Fruit fly (Drosophila melanogaster): ENCODE measurements around the gene Cyp4d2.

The Cyp4d2 gene

DNA sequence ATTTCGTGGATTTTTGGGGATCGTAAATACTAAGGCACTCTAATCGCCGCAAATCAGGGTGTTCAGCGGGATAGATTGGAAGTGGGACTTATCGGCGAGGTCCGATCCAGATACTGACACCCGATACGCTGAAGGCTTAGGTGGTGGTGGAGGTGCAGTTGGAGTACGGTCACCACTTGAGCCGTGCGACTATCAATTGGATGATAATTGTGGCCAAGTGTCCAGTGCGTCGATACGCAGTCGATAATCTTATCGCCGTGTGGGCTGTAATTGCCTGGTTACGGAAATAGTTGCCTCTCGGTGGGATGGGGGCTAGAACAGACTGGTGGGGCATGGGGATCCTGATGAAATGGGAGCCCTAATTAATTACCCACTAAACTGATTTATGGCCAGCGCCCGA lies 23.5 kb downstream of the Cyp4d2 start:
- TF ChIP-seq psq (optimal IDR thresholded peaks at IDR 0.05): no peak
- TF ChIP-seq EcR (GFP tag; optimal IDR thresholded peaks at IDR 0.05): no peak
- TF ChIP-seq pan (optimal IDR thresholded peaks at IDR 0.05): no peak
- TF ChIP-seq CG8478 (optimal IDR thresholded peaks at IDR 0.05): no peak
- no peak for TF ChIP-seq usp (GFP tag; optimal IDR thresholded peaks at IDR 0.05)
- TF ChIP-seq Dll (optimal IDR thresholded peaks at IDR 0.05): no peak

DNA sequence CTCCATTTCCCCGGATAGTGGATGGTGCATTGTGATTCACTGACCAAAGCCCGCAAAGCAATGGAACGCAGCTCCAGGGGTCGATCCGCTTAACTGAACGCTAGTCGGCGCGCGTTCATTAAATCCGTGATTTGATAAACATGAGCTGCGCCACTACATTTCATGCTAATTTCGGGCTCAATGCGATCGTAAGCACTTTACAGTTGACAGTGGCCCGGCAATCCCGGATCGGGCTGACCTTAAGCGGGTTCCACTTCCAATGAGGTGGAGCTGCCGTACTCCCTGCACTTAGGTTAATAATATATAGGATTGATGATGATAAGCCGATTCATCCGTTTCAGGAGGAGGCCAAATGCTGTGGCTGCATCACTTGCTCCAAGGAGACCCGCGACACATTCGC lies 28.0 kb downstream of the Cyp4d2 start, which contains the start of gene FarO:
TSS of gene FarO (minus strand) at position 101 of the 400 bp plus-strand sequence.
- TF ChIP-seq pan (optimal IDR thresholded peaks at IDR 0.05) (no peak), EcR (GFP tag; optimal IDR thresholded peaks at IDR 0.05) (no peak), Dll (optimal IDR thresholded peaks at IDR 0.05) (no peak), usp (GFP tag; optimal IDR thresholded peaks at IDR 0.05) (no peak), CG8478 (optimal IDR thresholded peaks at IDR 0.05) (no peak), psq (optimal IDR thresholded peaks at IDR 0.05) (no peak)

DNA sequence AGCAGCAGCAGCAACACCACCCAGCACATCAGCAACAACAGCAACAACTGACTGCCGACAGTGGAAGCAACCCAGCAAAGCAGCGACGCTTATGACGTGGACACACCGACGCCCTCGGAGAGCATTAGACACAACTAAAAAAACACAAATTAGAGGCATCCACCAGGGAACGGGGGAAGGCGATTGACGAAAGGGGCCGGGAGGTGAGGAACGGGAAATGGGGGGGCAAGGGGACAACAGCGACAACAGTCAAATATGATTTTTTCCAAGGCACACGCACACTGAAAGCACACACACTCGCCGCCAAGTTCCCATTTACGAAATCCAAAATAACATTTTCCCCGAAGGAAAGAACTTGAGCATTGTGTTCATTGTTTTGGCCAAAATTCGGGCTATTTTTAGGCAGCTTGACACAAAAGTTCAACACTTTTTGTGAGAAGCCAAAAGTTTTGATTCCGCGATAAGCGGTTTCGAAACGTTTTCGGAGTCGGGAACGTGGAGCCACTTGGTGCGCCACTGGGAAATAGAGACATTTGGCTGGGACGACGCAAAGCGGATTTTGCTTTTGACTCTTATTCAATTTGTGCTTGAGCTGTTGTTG lies 32.9 kb downstream of the Cyp4d2 start:
- TF ChIP-seq Dll (optimal IDR thresholded peaks at IDR 0.05) (no peak), pan (optimal IDR thresholded peaks at IDR 0.05) (no peak), EcR (GFP tag; optimal IDR thresholded peaks at IDR 0.05) (no peak), CG8478 (optimal IDR thresholded peaks at IDR 0.05) (no peak), usp (GFP tag; optimal IDR thresholded peaks at IDR 0.05) (no peak), psq (optimal IDR thresholded peaks at IDR 0.05) (no peak)

DNA sequence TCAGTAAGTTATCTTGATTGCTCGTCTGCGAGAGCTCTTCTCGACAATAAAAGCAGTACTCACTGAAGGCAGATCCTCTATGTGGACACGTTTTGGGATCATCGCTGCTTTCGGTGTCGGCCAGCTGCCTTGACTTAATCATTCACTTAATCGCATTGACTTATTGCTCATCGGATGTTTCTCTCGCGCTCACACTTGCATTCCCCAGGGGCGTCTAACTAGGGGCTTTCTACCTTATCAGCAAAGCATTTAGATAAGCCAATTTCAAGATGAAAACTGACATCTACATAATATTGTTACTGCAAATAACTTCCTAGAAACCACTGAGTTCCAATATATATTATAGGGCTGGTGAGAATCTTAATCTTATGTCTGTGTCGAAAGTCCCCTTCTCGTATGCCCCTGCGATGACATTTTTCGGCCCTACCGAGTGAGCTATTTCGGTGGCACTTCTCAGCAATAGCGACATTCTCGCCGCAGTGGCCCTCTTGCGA lies 36.6 kb downstream of the Cyp4d2 start:
- TF ChIP-seq psq (optimal IDR thresholded peaks at IDR 0.05) (no peak), pan (optimal IDR thresholded peaks at IDR 0.05) (no peak), EcR (GFP tag; optimal IDR thresholded peaks at IDR 0.05) (no peak), Dll (optimal IDR thresholded peaks at IDR 0.05) (no peak), CG8478 (optimal IDR thresholded peaks at IDR 0.05) (no peak), usp (GFP tag; optimal IDR thresholded peaks at IDR 0.05) (no peak)

DNA sequence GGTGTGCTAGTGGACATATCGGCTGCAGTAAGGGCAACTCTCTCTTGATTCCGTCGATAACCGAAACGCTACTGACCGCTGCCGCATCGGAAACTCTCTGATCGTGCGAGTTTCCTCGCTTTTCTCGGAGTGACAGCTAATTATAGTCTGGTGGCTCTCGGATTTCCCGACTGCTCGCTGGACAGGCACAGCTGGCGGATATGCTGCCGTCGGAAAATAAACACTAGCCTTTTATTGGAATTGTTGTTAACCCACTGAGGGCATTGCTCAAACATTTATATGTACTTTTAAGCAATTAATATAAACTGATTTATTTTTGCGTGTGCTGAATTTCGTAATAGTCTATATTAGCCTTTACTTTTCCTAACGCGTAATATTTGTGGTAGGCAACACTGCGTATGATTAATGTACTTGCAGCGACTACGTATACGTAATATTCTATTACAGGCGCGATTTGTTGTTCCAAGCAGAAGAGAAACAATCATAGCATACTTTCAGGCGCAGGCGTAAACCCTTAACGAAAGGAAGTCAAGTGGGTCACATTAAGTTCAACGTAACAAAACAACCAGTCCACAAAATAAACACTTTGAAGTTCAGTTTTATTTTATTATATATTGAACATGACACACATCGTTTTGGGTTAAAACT lies 38.1 kb downstream of the Cyp4d2 start, which contains the start of gene SmydA-8:
TSS of gene SmydA-8 (minus strand) at position 51 of the 648 bp plus-strand sequence.
- TF ChIP-seq EcR (GFP tag; optimal IDR thresholded peaks at IDR 0.05) (no peak), psq (optimal IDR thresholded peaks at IDR 0.05) (no peak), usp (GFP tag; optimal IDR thresholded peaks at IDR 0.05) (no peak), Dll (optimal IDR thresholded peaks at IDR 0.05) (no peak), pan (optimal IDR thresholded peaks at IDR 0.05) (no peak), CG8478 (optimal IDR thresholded peaks at IDR 0.05) (no peak)

DNA sequence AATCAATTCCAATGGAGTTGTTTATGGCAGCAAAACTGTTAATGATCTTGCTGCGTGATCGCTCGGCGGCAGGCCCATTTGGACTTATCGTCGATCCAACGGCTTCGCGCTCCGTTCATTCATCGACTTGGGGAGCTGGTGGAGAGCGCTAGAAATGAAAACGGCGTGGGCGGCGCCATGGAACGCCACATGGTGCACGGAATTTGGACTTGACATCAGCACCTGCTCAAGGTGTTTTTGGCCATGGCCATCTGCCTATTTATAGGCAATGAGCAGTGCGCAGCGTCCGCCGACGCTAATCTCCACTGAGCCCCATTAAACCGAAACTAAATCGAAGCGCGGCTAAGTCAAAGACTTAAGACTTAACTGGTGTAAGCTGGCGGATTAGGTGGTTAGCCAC lies 42.6 kb downstream of the Cyp4d2 start:
- TF ChIP-seq EcR (GFP tag; optimal IDR thresholded peaks at IDR 0.05) (no peak), CG8478 (optimal IDR thresholded peaks at IDR 0.05) (no peak), usp (GFP tag; optimal IDR thresholded peaks at IDR 0.05) (no peak), pan (optimal IDR thresholded peaks at IDR 0.05) (no peak), Dll (optimal IDR thresholded peaks at IDR 0.05) (no peak), psq (optimal IDR thresholded peaks at IDR 0.05) (no peak)

DNA sequence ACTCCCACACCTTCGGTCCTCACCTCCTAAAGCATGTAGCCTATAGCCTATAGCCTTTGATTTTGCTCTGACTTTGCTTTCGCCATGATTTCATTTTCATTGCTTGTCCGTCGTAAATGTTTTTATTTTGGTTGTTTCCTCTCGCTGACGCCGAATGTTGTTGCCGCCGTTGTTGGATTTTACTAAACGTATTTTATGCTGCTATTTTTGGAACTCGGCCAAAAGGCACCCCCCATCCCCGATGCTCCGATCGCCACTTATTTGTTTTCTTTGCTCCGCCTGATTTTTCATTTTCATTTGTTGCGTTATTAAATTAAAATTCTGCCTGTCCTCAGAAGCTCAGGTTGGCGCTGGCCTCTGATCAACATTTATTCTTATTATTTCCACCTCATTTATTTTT lies 43.4 kb downstream of the Cyp4d2 start:
- no peak for TF ChIP-seq usp (GFP tag; optimal IDR thresholded peaks at IDR 0.05)
- TF ChIP-seq Dll (optimal IDR thresholded peaks at IDR 0.05): no peak
- TF ChIP-seq CG8478 (optimal IDR thresholded peaks at IDR 0.05): no peak
- no peak for TF ChIP-seq pan (optimal IDR thresholded peaks at IDR 0.05)
- no peak for TF ChIP-seq EcR (GFP tag; optimal IDR thresholded peaks at IDR 0.05)
- no peak for TF ChIP-seq psq (optimal IDR thresholded peaks at IDR 0.05)

DNA sequence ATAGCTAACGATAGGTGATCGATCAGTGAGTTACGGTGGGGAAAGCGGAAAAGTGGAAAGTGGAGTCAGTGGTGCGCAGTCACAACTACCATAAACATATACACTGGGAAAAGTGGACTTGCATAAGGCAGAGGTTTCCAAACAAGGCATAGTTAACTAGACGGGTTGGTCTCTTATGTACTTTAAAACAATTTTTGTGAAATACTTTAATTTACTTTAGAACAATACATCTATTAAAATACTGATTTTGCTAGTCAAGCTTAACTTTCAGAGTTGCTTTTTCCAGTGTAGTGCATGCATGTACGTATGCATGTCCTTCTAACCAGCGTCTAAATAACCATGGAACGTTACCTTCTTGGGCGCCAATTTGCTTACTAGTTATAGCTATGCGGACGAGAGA lies 44.1 kb downstream of the Cyp4d2 start:
- TF ChIP-seq pan (optimal IDR thresholded peaks at IDR 0.05) (no peak), CG8478 (optimal IDR thresholded peaks at IDR 0.05) (no peak), EcR (GFP tag; optimal IDR thresholded peaks at IDR 0.05) (no peak), psq (optimal IDR thresholded peaks at IDR 0.05) (no peak), Dll (optimal IDR thresholded peaks at IDR 0.05) (no peak), usp (GFP tag; optimal IDR thresholded peaks at IDR 0.05) (no peak)

DNA sequence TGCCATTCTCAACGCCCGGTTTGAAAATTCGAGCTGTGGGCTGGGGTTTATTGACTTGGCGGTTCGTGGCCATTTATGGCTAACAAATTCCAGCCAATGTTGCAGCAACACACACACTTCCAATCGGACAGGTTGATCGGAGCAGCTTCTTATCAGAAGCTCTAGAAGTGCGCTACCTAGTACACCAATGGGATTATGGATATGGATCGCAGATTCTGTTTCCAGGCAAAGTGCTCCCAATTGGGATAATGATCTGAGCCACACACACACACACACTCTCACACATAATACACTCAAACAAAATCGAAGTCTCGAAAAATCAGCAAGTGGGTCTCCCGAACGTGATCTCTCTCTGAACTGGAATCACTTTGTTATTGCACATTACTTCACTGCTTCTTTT lies 45.8 kb downstream of the Cyp4d2 start:
- no peak for TF ChIP-seq psq (optimal IDR thresholded peaks at IDR 0.05)
- TF ChIP-seq usp (GFP tag; optimal IDR thresholded peaks at IDR 0.05): no peak
- no peak for TF ChIP-seq EcR (GFP tag; optimal IDR thresholded peaks at IDR 0.05)
- TF ChIP-seq pan (optimal IDR thresholded peaks at IDR 0.05): no peak

DNA sequence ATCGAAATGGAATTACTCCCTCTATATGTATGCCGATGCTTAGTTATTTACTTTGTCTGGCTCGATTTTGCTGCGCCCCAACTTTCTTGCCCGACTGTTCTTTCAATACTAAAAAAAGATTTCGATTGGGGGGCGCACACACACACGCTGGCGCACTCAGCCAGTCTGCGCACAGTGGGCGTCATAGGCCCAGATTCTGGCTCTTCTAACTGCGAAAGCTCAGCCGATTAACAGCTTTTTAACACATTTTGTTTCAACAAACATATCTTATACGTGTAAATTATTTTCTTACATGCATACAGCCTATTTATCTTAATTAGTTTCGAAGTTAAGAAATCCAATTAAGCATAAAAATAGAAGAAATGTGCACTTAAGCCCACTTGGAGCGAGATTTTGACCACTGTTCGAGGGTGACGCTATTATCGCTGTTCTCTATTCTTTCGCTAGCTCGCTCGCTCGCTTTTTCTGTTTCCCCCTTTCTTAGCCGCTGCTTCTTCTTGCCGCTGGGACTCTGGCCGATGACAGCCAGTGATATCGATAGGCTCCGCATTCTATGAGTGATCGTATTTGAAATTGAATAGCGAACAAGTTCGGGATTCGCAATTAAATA lies 46.5 kb downstream of the Cyp4d2 start, which contains the start of gene Vinc:
TSS of gene Vinc (minus strand) at position 387 of the 610 bp plus-strand sequence.
- TF ChIP-seq psq (optimal IDR thresholded peaks at IDR 0.05) (no peak), pan (optimal IDR thresholded peaks at IDR 0.05) (no peak), EcR (GFP tag; optimal IDR thresholded peaks at IDR 0.05) (no peak), usp (GFP tag; optimal IDR thresholded peaks at IDR 0.05) (no peak), CG8478 (optimal IDR thresholded peaks at IDR 0.05) (no peak), Dll (optimal IDR thresholded peaks at IDR 0.05) (no peak)

DNA sequence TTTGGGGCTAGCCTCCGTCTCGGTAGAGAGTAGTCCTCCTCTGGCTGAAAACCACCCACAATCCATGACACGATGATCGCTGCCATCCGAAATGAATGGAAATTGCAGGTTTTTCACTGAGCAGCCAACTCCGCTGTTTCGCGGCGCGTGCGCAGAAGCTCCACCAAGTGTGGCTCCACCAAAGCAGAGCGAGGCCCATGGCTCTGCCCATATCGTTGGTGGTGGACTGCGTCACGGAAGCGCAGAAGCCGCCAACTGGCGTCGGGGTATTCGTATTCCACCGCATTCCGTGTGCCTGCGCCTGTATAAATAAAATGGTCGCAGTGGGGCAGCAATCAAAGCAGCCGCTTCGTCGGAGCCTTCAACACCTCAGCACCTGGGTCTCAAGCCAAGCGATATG lies 47.6 kb downstream of the Cyp4d2 start, which contains the start of gene CG14052:
TSS of gene CG14052 (plus strand) at position 301 of the 400 bp plus-strand sequence.
- TF ChIP-seq Dll (optimal IDR thresholded peaks at IDR 0.05): no peak
- no peak for TF ChIP-seq CG8478 (optimal IDR thresholded peaks at IDR 0.05)
- TF ChIP-seq pan (optimal IDR thresholded peaks at IDR 0.05): no peak
- no peak for TF ChIP-seq psq (optimal IDR thresholded peaks at IDR 0.05)
- no peak for TF ChIP-seq EcR (GFP tag; optimal IDR thresholded peaks at IDR 0.05)
- TF ChIP-seq usp (GFP tag; optimal IDR thresholded peaks at IDR 0.05): no peak

DNA sequence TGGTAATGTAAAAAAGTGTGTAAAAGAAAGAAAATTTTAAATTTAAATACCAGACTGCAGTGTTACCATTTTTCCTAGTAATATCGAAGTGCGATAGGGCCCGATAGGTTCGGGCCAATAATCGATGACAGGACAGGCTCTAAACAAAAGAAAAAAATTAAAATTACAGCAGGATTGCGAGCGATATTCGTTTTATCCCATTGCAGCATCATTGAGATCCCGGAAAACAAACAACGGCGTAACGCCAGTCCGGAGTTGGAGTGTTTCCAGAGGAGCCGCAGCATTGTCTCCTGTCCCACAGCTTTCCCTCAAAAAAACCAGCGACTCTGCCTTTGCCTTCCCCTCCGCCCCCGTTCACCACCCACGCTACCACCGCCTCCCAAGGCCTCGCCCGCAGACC lies 49.3 kb downstream of the Cyp4d2 start, which contains the start of gene pcx:
TSS of gene pcx (plus strand) at position 159 of the 400 bp plus-strand sequence.
- TF ChIP-seq EcR (GFP tag; optimal IDR thresholded peaks at IDR 0.05): no peak

Measured in whole organism.